Worm (Caenorhabditis elegans): ENCODE measurements around the gene col-167.

ce11 chrX:6275343-6275742 is 47.9 kb upstream of the col-167 start:
- no peak for TF ChIP-seq gmeb-1 (tag; optimal IDR thresholded peaks at IDR 0.05)
- TF ChIP-seq sma-3 (GFP tag; optimal IDR thresholded peaks at IDR 0.05) = peak; percentile 14
- peak; percentile 35 for TF ChIP-seq nhr-25 (tag; optimal IDR thresholded peaks at IDR 0.05)
